Fruit fly (Drosophila melanogaster): ENCODE measurements around the gene Ada2b.
A peak's percentile ranks its signal among the peaks of the same experiment; 100 is the strongest.

Gene Ada2b

DNA sequence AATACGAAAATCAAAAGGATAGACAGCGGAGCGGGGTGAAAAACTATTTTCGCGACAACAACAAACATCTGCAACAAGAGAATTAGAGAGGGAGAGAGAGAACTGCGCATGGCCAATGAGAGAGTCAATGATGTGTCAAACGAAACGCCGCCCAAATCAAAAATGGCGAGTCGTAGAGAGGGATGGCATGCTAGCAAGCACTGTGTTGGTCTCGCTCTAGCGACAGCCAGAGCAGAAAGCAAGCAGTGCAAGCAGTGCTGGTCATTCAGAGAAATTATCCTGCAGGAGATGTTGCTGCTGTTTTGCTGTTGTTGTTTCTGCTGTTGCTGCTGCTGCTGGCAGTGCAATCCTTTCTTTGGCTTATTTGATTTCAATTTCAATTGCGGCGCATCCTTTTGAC, 49.4 kb downstream of the Ada2b start (continued):
- no peak for TF ChIP-seq Tbp (GFP tag; optimal IDR thresholded peaks at IDR 0.05)
- TF ChIP-seq Fer1 (GFP tag; optimal IDR thresholded peaks at IDR 0.05) = no peak
- no peak for TF ChIP-seq Chrac-16 (GFP tag; optimal IDR thresholded peaks at IDR 0.05)
- no peak for TF ChIP-seq ab (GFP tag; optimal IDR thresholded peaks at IDR 0.05)
- peak; percentile 55; the same call in 2 of the 3 replicates for TF ChIP-seq Aef1 (GFP tag; IDR thresholded peaks at IDR 0.05)
- no peak for TF ChIP-seq CG5953 (GFP tag; IDR thresholded peaks at IDR 0.05)
- TF ChIP-seq stwl (tag; optimal IDR thresholded peaks at IDR 0.05) = no peak
- TF ChIP-seq Blimp-1 (GFP tag; optimal IDR thresholded peaks at IDR 0.05) = no peak
- TF ChIP-seq salm (tag; optimal IDR thresholded peaks at IDR 0.05) = no peak
- no peak for TF ChIP-seq CG4820 (GFP tag; optimal IDR thresholded peaks at IDR 0.05)
- no peak for TF ChIP-seq CG9609 (GFP tag; optimal IDR thresholded peaks at IDR 0.05)
- no peak for TF ChIP-seq CG12391 (tag; optimal IDR thresholded peaks at IDR 0.05)
- no peak for TF ChIP-seq nerfin-2 (GFP tag; IDR thresholded peaks at IDR 0.05; ENCODE audit: partially characterized antibody)
- no peak for TF ChIP-seq cwo (GFP tag; optimal IDR thresholded peaks at IDR 0.05)
- no peak for TF ChIP-seq CG30020 (tag; optimal IDR thresholded peaks at IDR 0.05)
- no peak for TF ChIP-seq CG12155 (GFP tag; optimal IDR thresholded peaks at IDR 0.05)
- no peak for TF ChIP-seq CG12299 (tag; optimal IDR thresholded peaks at IDR 0.05)
- no peak for TF ChIP-seq pita (GFP tag; optimal IDR thresholded peaks at IDR 0.05)
- TF ChIP-seq MTF-1 (GFP tag; optimal IDR thresholded peaks at IDR 0.05; ENCODE audit: borderline replicate concordance) = no peak
- no peak for TF ChIP-seq CG9876 (GFP tag; optimal IDR thresholded peaks at IDR 0.05)
- no peak for TF ChIP-seq klu (GFP tag; IDR thresholded peaks at IDR 0.05)
- TF ChIP-seq crp (GFP tag; optimal IDR thresholded peaks at IDR 0.05) = no peak
- no peak for TF ChIP-seq CG6813 (GFP tag; optimal IDR thresholded peaks at IDR 0.05)
- TF ChIP-seq zf30C (GFP tag; optimal IDR thresholded peaks at IDR 0.05) = peak; percentile 34
- no peak for TF ChIP-seq NfI (GFP tag; optimal IDR thresholded peaks at IDR 0.05)
- no peak for TF ChIP-seq BtbVII (GFP tag; optimal IDR thresholded peaks at IDR 0.05)
- TF ChIP-seq B-H1 (GFP tag; IDR thresholded peaks at IDR 0.05) = no peak; the same call in 2 of the 3 replicates
- no peak for TF ChIP-seq sim (GFP tag; IDR thresholded peaks at IDR 0.05)
- TF ChIP-seq BEAF-32 (GFP tag; optimal IDR thresholded peaks at IDR 0.05) = no peak
- no peak for TF ChIP-seq CG4707 (GFP tag; optimal IDR thresholded peaks at IDR 0.05)
- TF ChIP-seq Poxn (GFP tag; IDR thresholded peaks at IDR 0.05) = no peak
- no peak for TF ChIP-seq CG18599 (GFP tag; optimal IDR thresholded peaks at IDR 0.05)
- TF ChIP-seq MBD-R2 (GFP tag; IDR thresholded peaks at IDR 0.05) = peak; percentile 40
- TF ChIP-seq CG2889 (GFP tag; IDR thresholded peaks at IDR 0.05) = no peak
- TF ChIP-seq Hsf (GFP tag; optimal IDR thresholded peaks at IDR 0.05) = no peak
- peak; percentile 58; the same call in 1 of the 2 replicates for TF ChIP-seq Bgb (GFP tag; IDR thresholded peaks at IDR 0.05; ENCODE audit: partially characterized antibody)
- no peak for TF ChIP-seq CG7372 (GFP tag; IDR thresholded peaks at IDR 0.05)
- no peak for TF ChIP-seq shn (GFP tag; optimal IDR thresholded peaks at IDR 0.05)
- TF ChIP-seq Pdp1 (GFP tag; optimal IDR thresholded peaks at IDR 0.05) = no peak
- TF ChIP-seq CG10654 (GFP tag; optimal IDR thresholded peaks at IDR 0.05) = no peak
- no peak for TF ChIP-seq CG12744 (GFP tag; optimal IDR thresholded peaks at IDR 0.05)
- no peak for TF ChIP-seq CG11560 (tag; IDR thresholded peaks at IDR 0.05)
- no peak for TF ChIP-seq CG1233 (GFP tag; optimal IDR thresholded peaks at IDR 0.05)
- TF ChIP-seq cg (GFP tag; optimal IDR thresholded peaks at IDR 0.05) = peak; percentile 87
- TF ChIP-seq peb (GFP tag; IDR thresholded peaks at IDR 0.05) = no peak
- peak; percentile 71 for TF ChIP-seq CG42726 (GFP tag; IDR thresholded peaks at IDR 0.05; ENCODE audit: partially characterized antibody)
- no peak for TF ChIP-seq chn (GFP tag; optimal IDR thresholded peaks at IDR 0.05)
- peak; percentile 64 for TF ChIP-seq abd-A (tag; optimal IDR thresholded peaks at IDR 0.05)
- TF ChIP-seq CG30403 (GFP tag; optimal IDR thresholded peaks at IDR 0.05) = no peak
- TF ChIP-seq onecut (GFP tag; IDR thresholded peaks at IDR 0.05) = no peak
- no peak for TF ChIP-seq CG13296 (GFP tag; optimal IDR thresholded peaks at IDR 0.05)

Measured in whole organism, embryonic.